Worm (Caenorhabditis elegans) whole organism, early embryonic: ENCODE data around the gene C25E10.5.

ENCODE experiments used
- ama-1 ChIP-seq: fragments of 150-350 bp; optimal IDR thresholded peaks from 2 replicates; lab custom pipeline; 2014
- hmg-4 ChIP-seq: fragments of 200-800 bp; sonication (Bioruptor generic); optimal IDR thresholded peaks from 2 replicates; lab custom pipeline; 2018; ENCODE audit warnings: mild to moderate bottlenecking, missing genetic modification characterization, missing compliant biosample characterization
- tbx-37 ChIP-seq: fragments of 200-800 bp; sonication (Bioruptor generic); conservative IDR thresholded peaks from 2 replicates; pipeline ENCODE4 v1.3.6; 2022; ENCODE audit warnings: missing genetic modification reagents, missing genetic modification characterization, missing compliant biosample characterization
- tra-4 ChIP-seq: sonication (generic microtip); optimal IDR thresholded peaks from 2 replicates; lab custom pipeline; 2017; ENCODE audit warnings: missing genetic modification characterization, missing compliant biosample characterization

- TF ChIP-seq ama-1 (lab: Kevin White, UChicago): no peak
- no peak for TF ChIP-seq tra-4 (tag; lab: Kevin White, UChicago)
- no peak for TF ChIP-seq tbx-37
- TF ChIP-seq hmg-4 (GFP tag; lab: Kevin White, UChicago): no peak
Measured at ce11 chrV:9065915-9066314, 35.6 kb downstream of the C25E10.5 start.
